Fruit fly (Drosophila melanogaster) whole organism, embryonic: ENCODE data around the gene Frq2.

Experiments used
- CG1233 ChIP-seq: fragments of 200-800 bp; sonication (Bioruptor generic); optimal IDR thresholded peaks from 4 replicates; lab custom pipeline; 2018; ENCODE audit warnings: missing biosample characterization, mild to moderate bottlenecking, missing genetic modification characterization
- Dad ChIP-seq: fragments of 200-800 bp; sonication (Bioruptor generic); optimal IDR thresholded peaks from 3 replicates; lab custom pipeline; 2016; ENCODE audit warnings: missing biosample characterization, missing genetic modification characterization
- otp ChIP-seq: fragments of 200-800 bp; sonication (Bioruptor generic); IDR thresholded peaks from 3 replicates; pipeline ENCODE4, ENCODE4 v1.3.6; 2022; ENCODE audit warnings: missing biosample characterization, missing genetic modification characterization

dm6 chrX:18154955-18155419 is 22.4 kb upstream of the Frq2 start, which contains the start of gene Frq1:
- TF ChIP-seq otp (GFP tag; lab: Robert Waterston, UW) (no peak), Dad (GFP tag; lab: Kevin White, UChicago) (no peak), CG1233 (GFP tag; lab: Kevin White, UChicago) (no peak)
